Worm (Caenorhabditis elegans) whole organism, L1 larva: ENCODE measurements around the gene F13D12.3.
A peak's percentile ranks its signal among the peaks of the same experiment; 100 is the strongest.

Source experiments
- aly-2 ChIP-seq: fragments of 150-350 bp; optimal IDR thresholded peaks from 2 replicates; lab custom pipeline; 2014; ENCODE audit warnings: missing biosample characterization, missing genetic modification characterization
- ama-1 ChIP-seq: fragments of 150-350 bp; optimal IDR thresholded peaks from 2 replicates; lab custom pipeline; 2014
- elt-2 ChIP-seq: sonication (generic microtip); optimal IDR thresholded peaks from 2 replicates; lab custom pipeline; 2016; ENCODE audit warnings: missing genetic modification characterization, mild to moderate bottlenecking, inconsistent platforms, missing compliant biosample characterization, missing genetic modification reagents
- nhr-77 ChIP-seq: fragments of 150-350 bp; optimal IDR thresholded peaks from 2 replicates; lab custom pipeline; 2014; ENCODE audit warnings: missing biosample characterization, missing genetic modification characterization
- snpc-4 ChIP-seq: fragments of 150-350 bp; optimal IDR thresholded peaks from 2 replicates; lab custom pipeline; 2014; ENCODE audit warnings: missing biosample characterization, missing genetic modification characterization
- ztf-11 ChIP-seq, 2 experiments: sonication (generic microtip); optimal IDR thresholded peaks; 2 replicates each; lab custom pipeline; 2016 to 2017; ENCODE audit warnings: missing genetic modification characterization in 2 of 2, missing biosample characterization in 1 of 2, missing compliant biosample characterization in 1 of 2

DNA sequence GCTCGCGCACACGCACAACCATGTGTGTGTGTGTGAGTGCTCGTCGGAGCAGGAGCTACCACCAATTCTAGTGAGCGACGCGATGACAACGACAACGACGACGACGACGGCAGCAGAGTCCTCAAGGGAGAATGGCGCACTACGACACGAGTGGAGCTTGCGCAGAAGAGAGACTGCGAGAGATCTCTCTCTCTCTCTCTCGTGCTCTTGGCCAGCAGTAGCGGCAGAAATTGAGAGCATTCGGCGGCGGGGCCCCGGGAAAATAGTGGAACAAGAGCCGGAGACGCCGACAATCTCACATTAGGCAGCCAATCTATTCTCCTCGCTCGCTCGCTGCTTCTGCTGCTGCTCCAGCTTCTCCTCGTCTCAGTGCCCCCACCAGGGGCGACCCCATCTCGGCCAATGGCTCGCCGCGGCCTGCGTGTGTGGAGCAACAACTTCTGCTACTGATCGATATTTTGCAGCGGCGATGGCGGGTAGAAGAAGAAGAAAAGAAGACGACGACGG is 26.6 kb downstream of the F13D12.3 start:
- TF ChIP-seq elt-2 (tag; lab: Kevin White, UChicago) = no peak
- TF ChIP-seq snpc-4 = peak; percentile 42
- TF ChIP-seq ztf-11 (tag; optimal IDR thresholded peaks at IDR 0.05; lab: Kevin White, UChicago) = peak in 1 of 2 experiments; percentile 70
- TF ChIP-seq ama-1 (lab: Kevin White, UChicago) = no peak
- no peak for TF ChIP-seq aly-2
- peak; percentile 70 for TF ChIP-seq nhr-77
